Worm (Caenorhabditis elegans) whole organism, dauer: ENCODE data around the gene W01C9.2.

Source experiments
- unc-62 ChIP-seq: sonication (generic microtip); optimal IDR thresholded peaks from 2 replicates; lab custom pipeline; 2017; ENCODE audit warnings: missing biosample characterization, missing genetic modification reagents, missing genetic modification characterization

W01C9.2 gene

ce11 chrII:8531181-8531759 is 4.9 kb upstream of the W01C9.2 start, which contains the start of gene gldi-7:
Gene gldi-7 (minus strand): TSS chrII:8531222.
- no peak for TF ChIP-seq unc-62

DNA sequence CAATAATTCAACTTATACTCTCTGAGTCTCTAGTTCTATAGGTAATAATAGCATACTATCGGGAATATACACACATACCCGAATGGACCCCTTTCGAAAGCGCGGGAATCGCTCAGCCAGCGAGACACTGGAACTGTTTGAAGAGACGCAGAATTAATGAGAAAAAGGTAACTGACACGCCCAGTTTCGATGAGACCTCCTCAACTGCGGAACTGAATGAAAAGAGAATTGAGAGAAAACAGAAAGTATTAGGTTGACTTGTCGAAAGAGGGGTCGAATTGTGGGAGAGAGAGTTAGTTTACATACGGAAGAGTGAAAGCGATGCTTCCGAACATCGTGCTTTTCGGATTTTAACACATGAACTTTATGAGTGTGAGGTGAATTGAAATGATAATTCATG is 4.1 kb upstream of the W01C9.2 start:
- TF ChIP-seq unc-62, result no peak

DNA sequence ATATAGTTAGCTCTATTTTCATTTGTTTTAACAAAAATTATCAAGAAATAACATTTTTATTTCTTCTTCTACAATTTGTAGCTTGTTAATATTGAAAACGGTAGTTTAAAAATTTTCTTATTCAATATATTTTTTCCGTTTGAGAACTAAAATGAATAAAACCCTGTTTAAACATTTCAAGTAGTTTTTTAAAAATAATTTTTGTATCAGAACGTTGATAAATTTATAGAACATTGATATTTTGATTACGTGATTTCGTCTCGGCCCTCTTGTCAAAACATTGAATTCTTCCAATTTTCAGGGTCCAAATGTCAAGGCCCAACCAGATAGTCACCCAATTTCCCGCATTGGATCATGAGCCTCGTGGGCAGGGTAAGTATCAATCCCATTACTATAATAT is 4.3 kb downstream of the W01C9.2 start, which contains the start of gene pqn-73:
Gene pqn-73, plus strand, starts transcription at position 301 of the 400 bp plus-strand sequence.
- TF ChIP-seq unc-62, result no peak

ce11 chrII:8545315-8545714 is 9.2 kb downstream of the W01C9.2 start, which contains the start of gene decr-1.2:
Gene decr-1.2 (plus strand): TSS chrII:8545615.
- TF ChIP-seq unc-62, result no peak

ce11 chrII:8546975-8547374 is 10.8 kb downstream of the W01C9.2 start:
- TF ChIP-seq unc-62, result no peak

DNA sequence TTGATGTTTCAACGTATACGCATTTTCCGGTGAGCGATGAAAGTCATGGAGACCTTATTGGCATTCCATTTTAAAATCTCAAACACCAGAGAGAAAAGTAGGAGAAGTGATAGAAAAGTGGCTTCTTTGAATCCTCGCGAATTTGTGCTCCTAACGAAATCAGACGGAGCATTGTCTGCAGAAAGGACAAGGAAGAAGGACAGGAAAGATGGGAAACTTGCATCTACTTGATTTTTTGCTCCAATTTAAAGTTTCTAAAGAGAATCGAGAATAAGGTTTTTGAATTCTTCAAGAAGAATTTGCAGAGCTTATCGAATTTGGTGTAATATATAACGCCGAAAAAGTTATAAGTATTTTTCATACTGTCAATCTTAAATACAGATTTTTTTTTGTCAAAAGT is 14.9 kb downstream of the W01C9.2 start:
- no peak for TF ChIP-seq unc-62

ce11 chrII:8554568-8554967 is 18.4 kb downstream of the W01C9.2 start:
- TF ChIP-seq unc-62, result no peak

DNA sequence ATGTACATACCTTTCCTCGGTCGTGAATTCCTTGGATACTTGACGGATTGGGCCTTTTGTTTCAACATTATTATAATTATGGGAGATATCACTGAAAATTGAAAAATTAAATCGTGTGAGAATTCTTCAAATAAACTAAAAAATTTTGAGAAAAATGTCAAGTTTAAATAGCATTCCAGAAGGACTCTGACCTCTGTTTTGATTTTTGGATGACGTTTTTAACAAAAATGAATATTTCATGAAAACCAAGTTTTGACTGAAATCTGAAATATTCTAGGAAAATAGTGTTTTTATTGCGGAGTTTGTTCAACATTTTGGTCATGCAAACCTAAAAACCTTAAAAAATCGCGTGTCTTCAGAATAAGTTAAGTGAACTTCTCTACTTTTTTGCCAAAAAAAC is 20.0 kb downstream of the W01C9.2 start, which contains the start of gene glb-27:
Gene glb-27, minus strand, starts transcription at position 101 of the 400 bp plus-strand sequence.
- TF ChIP-seq unc-62, result no peak

ce11 chrII:8559188-8559587 is 23.0 kb downstream of the W01C9.2 start:
- TF ChIP-seq unc-62, result no peak

ce11 chrII:8561227-8561626 is 25.1 kb downstream of the W01C9.2 start, which contains the start of gene iff-2:
Gene iff-2 (minus strand): TSS chrII:8561367.
- TF ChIP-seq unc-62, result no peak

DNA sequence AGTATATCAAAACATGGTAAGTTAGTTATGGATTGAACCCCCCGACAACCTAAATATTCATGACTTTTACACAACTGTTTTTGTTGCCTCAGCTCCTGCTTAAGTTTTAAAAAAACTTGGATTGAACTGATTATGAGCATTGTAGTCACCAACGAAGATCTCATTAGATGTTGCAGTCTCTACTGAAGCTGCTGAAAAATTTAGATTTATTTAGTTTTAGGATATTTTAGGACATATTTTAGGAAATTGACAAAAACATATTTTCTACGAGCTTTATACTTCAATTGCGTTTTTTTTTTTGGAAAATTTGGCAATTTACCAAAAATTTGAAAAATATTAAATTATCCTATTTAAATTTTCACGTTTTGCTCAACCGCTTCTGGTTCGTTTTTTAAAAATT is 25.8 kb downstream of the W01C9.2 start, which contains the start of gene F54C9.14:
Gene F54C9.14, plus strand, starts transcription at position 301 of the 400 bp plus-strand sequence.
- no peak for TF ChIP-seq unc-62

ce11 chrII:8566039-8566438 is 29.9 kb downstream of the W01C9.2 start, which contains the start of gene stc-1:
Gene stc-1 (minus strand): TSS chrII:8566139.
- no peak for TF ChIP-seq unc-62

DNA sequence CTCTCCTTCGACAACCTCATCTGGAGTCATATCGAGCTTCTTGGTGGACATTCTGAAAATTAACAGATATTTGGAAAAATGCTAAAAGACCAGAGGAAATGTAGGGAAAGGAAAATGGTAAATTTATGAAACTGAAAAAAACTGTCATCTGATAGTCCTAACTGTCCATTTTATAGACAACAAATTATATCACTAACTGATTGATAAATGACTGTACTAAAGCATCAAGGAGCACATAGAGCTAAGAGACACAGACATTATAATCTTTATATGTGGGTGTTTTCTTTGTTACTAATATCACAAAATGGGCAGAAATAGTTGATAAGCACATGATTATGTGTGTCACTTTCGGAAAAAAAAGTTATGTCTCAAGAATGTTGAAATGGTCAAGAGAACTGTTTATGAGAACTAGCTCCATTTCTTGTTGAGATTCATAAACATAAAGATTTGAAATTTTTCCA is 30.7 kb downstream of the W01C9.2 start, which contains the start of gene F54C9.3:
Gene F54C9.3, minus strand, starts transcription at position 51 of the 461 bp plus-strand sequence.
- no peak for TF ChIP-seq unc-62

DNA sequence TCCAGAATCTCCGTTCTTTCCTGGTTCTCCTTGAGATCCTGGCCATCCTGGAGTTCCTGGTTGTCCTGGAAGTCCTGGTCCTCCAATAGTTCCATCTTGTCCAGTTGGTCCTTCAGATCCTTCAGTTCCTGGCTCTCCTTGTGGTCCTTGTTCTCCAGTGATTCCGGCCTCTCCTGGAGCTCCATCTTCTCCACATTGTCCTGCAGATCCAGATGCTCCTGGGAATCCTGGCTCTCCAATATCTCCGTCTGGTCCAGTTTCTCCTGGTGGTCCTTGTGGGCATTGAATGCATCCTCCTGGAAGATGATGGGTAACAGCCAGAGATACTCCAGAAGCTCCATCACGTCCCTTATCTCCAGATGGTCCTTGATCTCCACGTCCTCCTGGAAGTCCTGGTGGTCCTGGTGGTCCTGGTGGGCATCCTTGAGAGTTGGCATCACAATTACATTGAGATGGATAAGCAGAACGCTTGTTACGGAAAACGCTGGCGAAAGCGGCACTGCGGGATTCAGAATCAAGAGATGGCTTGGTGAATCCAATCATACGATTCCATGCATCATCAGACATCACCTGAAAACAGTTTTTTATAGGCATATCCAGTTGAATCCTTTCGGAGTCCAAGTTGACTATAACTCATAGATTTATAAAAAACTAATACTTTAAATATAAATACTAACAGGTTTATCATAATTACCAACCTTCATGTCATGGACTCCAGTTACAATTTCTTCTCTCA is 32.2 kb downstream of the W01C9.2 start:
- no peak for TF ChIP-seq unc-62

DNA sequence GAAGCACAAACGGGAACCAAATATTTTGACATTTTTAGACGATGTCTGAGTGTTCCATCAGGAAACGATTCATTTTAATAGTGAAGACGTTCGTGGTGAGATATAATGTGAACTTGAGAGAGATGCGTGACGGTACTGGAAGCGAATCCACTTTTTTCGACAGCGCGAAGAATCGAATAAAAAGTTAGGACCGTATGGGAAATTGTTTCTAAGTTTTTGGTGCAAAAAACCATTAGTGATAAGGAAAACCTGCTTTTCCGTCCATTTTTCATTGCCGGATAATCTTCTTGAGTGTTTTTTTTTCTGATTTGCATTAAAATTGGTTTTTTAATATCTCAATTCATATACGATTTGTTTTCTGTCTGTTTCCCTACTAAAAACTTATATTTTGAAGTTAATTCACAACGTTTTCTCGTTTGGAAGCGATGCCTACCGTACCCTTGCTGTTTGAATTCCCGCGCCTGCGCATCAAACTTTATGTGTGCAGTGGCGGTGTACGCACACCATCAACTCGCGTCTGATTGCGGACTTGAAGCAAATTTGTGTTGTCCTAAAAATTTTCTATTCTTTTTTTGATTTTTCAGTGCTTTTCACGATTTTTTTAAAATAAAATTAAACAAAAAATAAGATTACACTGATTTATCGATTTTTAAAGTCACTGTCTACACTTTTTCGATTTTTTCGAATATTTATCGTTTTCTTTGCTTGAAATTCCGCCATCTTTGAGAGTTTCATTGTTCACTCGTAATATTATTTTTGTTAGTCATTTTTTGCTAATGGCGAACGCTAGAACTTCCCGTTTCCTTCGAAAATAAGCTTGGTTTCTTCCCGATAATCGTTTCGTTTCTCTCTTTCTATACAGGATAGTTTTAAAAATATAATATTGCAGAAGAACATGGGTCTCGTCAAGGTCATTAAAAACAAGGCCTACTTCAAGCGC is 33.1 kb downstream of the W01C9.2 start, which contains the start of the genes col-38 and rpl-5:
Gene col-38, minus strand, starts transcription at position 51 of the 940 bp plus-strand sequence.
Gene rpl-5, plus strand, starts transcription at position 890 of the 940 bp plus-strand sequence.
- no peak for TF ChIP-seq unc-62

- TF ChIP-seq unc-62, result no peak
Observed at ce11 chrII:8570977-8571376, 34.8 kb downstream of the W01C9.2 start, which contains the start of gene bcs-1. Gene bcs-1 (plus strand): TSS chrII:8571085.
